Worm (Caenorhabditis elegans) whole organism, L4 larva: Measurements from ENCODE around the gene C10G8.3.

Source experiments
- R02D3.7 ChIP-seq: fragments of 150-350 bp; sonication (generic microtip); optimal IDR thresholded peaks from 3 replicates; lab custom pipeline; 2014; ENCODE audit warnings: missing biosample characterization, missing genetic modification characterization
- aly-2 ChIP-seq: sonication (generic microtip); optimal IDR thresholded peaks from 2 replicates; lab custom pipeline; 2018; ENCODE audit warnings: missing biosample characterization, missing genetic modification characterization
- ama-1 ChIP-seq: fragments of 150-350 bp; optimal IDR thresholded peaks from 2 replicates; lab custom pipeline; 2014; ENCODE audit warnings: inconsistent platforms, mixed read lengths
- ceh-82 ChIP-seq: sonication (generic microtip); optimal IDR thresholded peaks from 2 replicates; lab custom pipeline; 2017; ENCODE audit warnings: missing biosample characterization, missing genetic modification characterization
- nhr-10 ChIP-seq: fragments of 150-350 bp; optimal IDR thresholded peaks from 2 replicates; lab custom pipeline; 2014; ENCODE audit warnings: missing biosample characterization, missing genetic modification characterization
- nhr-41 ChIP-seq: fragments of 200-800 bp; sonication (Bioruptor generic); IDR thresholded peaks from 2 replicates; pipeline ENCODE4 v1.3.6; 2022; ENCODE audit warnings: missing genetic modification reagents, missing genetic modification characterization, missing compliant biosample characterization
- unc-62 ChIP-seq, 3 experiments: fragments of 150-350 bp in 1 of 3; sonication (generic microtip); optimal IDR thresholded peaks in 2 of 3; peaks in 1 of 3; 1 replicate in 1 of 3; 2 replicates in 2 of 3; lab custom pipeline; 2014 to 2017; ENCODE audit warnings: missing biosample characterization in 3 of 3, missing genetic modification characterization in 3 of 3, missing genetic modification reagents in 3 of 3, missing genotype in 1 of 3
- zag-1 ChIP-seq: fragments of 150-350 bp; optimal IDR thresholded peaks from 2 replicates; lab custom pipeline; 2014; ENCODE audit warnings: missing biosample characterization, missing genetic modification characterization

DNA sequence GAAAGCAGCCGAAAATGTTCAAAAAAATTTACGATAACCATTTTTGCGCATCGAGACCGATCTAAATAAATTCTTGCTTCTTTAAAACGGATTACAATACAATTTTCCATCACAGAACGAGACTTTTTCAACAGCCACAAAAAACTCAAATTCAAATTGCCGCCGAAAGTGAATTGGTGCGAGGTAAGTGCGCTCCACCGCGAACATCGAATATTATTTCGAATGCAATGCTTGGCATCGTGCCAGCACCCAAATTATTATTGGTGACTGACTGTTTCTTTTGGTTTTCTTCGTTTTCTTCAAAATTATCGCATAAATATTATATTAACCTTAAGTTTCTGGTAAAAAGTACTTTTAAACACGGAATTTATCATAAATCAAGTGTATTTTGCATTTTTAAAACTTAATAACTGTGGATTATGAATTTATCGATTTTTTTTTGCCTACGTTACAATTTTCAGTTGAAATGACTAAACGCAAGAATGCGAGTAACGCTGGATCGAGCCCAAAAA is 43.5 kb upstream of the C10G8.3 start, which contains the start of gene penr-1:
- TF ChIP-seq ama-1 (lab: Kevin White, UChicago) (no peak), aly-2 (no peak), zag-1 (tag; lab: Kevin White, UChicago) (no peak), nhr-10 (no peak), nhr-41 (no peak), R02D3.7 (tag; lab: Kevin White, UChicago) (no peak), unc-62 (GFP tag; optimal IDR thresholded peaks at IDR 0.05 in 1 of 2; lab: Kevin White, UChicago) (no peak), unc-62 (tag; optimal IDR thresholded peaks at IDR 0.05; lab: Kevin White, UChicago) (no peak), ceh-82 (no peak)
